Fruit fly (Drosophila melanogaster): ENCODE data around the gene CG6310.
A peak's percentile ranks its signal among the peaks of the same experiment; 100 is the strongest.

Gene CG6310

DNA sequence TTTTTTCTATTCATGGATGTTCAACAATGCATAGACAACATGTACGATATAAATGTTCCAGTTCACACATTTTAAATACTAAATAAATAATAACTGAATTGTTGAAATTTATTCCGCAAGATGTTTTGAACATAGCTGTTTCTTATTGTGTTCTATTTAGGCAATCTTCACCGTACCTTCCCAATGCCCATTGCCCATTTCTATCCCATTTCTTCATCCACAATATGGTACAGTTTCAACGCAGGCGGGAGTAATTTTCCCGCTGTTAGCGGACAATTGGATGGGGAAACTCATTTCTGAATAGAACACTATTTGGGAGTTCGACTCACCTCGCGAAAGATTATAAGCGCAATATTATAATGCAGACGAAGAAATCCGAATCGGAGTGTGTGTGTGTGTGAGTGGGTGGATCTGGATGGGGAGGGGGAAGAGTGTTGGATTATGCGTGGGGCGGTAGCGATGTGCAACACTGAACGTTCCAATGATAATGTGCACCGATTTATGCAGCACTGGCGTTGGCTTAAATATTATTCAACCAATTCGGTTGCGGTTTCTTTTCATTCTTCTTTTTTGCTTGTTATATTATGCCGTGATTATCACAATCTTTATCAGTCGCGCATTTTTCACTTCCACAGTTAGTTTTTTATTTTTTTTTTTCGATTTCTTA lies 22.4 kb upstream of the CG6310 start (continued):
- TF ChIP-seq Ravus (GFP tag; IDR thresholded peaks at IDR 0.05) (no peak), CG3281 (GFP tag; optimal IDR thresholded peaks at IDR 0.05) (peak; percentile 35), mirr (GFP tag; optimal IDR thresholded peaks at IDR 0.05) (peak; percentile 5), Awh (GFP tag; IDR thresholded peaks at IDR 0.05) (no peak), HmgZ (tag; optimal IDR thresholded peaks at IDR 0.05) (peak; percentile 42), Dip3 (GFP tag; optimal IDR thresholded peaks at IDR 0.05) (peak; percentile 48), CG12155 (GFP tag; optimal IDR thresholded peaks at IDR 0.05) (peak; percentile 57), Dad (GFP tag; optimal IDR thresholded peaks at IDR 0.05) (peak; percentile 58), unc-4 (GFP tag; IDR thresholded peaks at IDR 0.05; ENCODE audit: partially characterized antibody) (no peak), CG16815 (GFP tag; optimal IDR thresholded peaks at IDR 0.05) (peak; percentile 37), nom (GFP tag; optimal IDR thresholded peaks at IDR 0.05) (peak; percentile 59), NfI (GFP tag; optimal IDR thresholded peaks at IDR 0.05) (peak; percentile 62), Hand (GFP tag; optimal IDR thresholded peaks at IDR 0.05) (peak; percentile 30), CG8281 (tag; optimal IDR thresholded peaks at IDR 0.05) (no peak), CG1024 (GFP tag; IDR thresholded peaks at IDR 0.05) (no peak), dimm (GFP tag; IDR thresholded peaks at IDR 0.05) (no peak), Lim3 (GFP tag; IDR thresholded peaks at IDR 0.05) (no peak), knrl (GFP tag; IDR thresholded peaks at IDR 0.05; ENCODE audit: partially characterized antibody) (peak; percentile 15; the same call in 1 of the 3 replicates), CG16813 (GFP tag; IDR thresholded peaks at IDR 0.05; ENCODE audit: partially characterized antibody) (0 out of 3 replicates have a peak, but pooled peaks have one; percentile 30), Usf (GFP tag; optimal IDR thresholded peaks at IDR 0.05) (no peak), D (optimal IDR thresholded peaks at IDR 0.05) (no peak), D (GFP tag; optimal IDR thresholded peaks at IDR 0.05) (peak; percentile 5), CG32532 (GFP tag; IDR thresholded peaks at IDR 0.05) (0 out of 2 replicates have a peak, but pooled peaks have one; percentile 43), CG9797 (GFP tag; optimal IDR thresholded peaks at IDR 0.05) (no peak), emc (GFP tag; optimal IDR thresholded peaks at IDR 0.05) (no peak), CG10209 (GFP tag; optimal IDR thresholded peaks at IDR 0.05) (peak; percentile 34), Elba2 (GFP tag; optimal IDR thresholded peaks at IDR 0.05) (peak; percentile 27), phol (tag; optimal IDR thresholded peaks at IDR 0.05) (no peak), HLH54F (GFP tag; optimal IDR thresholded peaks at IDR 0.05) (peak; percentile 72), Oaz (GFP tag; IDR thresholded peaks at IDR 0.05) (no peak), zen (tag; optimal IDR thresholded peaks at IDR 0.05) (no peak), bsh (GFP tag; optimal IDR thresholded peaks at IDR 0.05) (peak in 1 of 2 experiments; percentile 34), Atf-2 (GFP tag; optimal IDR thresholded peaks at IDR 0.05) (peak; percentile 34), nmo (GFP tag; optimal IDR thresholded peaks at IDR 0.05) (peak; percentile 27), Six4 (GFP tag; optimal IDR thresholded peaks at IDR 0.05) (peak; percentile 28), fd3F (GFP tag; optimal IDR thresholded peaks at IDR 0.05) (no peak), CG18262 (tag; optimal IDR thresholded peaks at IDR 0.05) (peak; percentile 45), mld (GFP tag; IDR thresholded peaks at IDR 0.05; ENCODE audit: partially characterized antibody) (no peak), otp (GFP tag; IDR thresholded peaks at IDR 0.05) (no peak; the same call in 2 of the 3 replicates), CG14014 (GFP tag; IDR thresholded peaks at IDR 0.05) (0 out of 2 replicates have a peak, but pooled peaks have one; percentile 8), Dref (GFP tag; IDR thresholded peaks at IDR 0.05) (no peak), Fer3 (tag; optimal IDR thresholded peaks at IDR 0.05) (peak; percentile 24), Med (GFP tag) (peak; percentile 92), CG30403 (GFP tag; optimal IDR thresholded peaks at IDR 0.05) (peak; percentile 53), CG31365 (tag; optimal IDR thresholded peaks at IDR 0.05) (no peak), ssp (GFP tag; IDR thresholded peaks at IDR 0.05) (no peak), CG1602 (GFP tag; optimal IDR thresholded peaks at IDR 0.05) (peak; percentile 9), pros (GFP tag; optimal IDR thresholded peaks at IDR 0.05) (no peak), Ets65A (GFP tag) (peak; percentile 68)
